Worm (Caenorhabditis elegans): Measurements from ENCODE around the gene F53C11.5.

DNA sequence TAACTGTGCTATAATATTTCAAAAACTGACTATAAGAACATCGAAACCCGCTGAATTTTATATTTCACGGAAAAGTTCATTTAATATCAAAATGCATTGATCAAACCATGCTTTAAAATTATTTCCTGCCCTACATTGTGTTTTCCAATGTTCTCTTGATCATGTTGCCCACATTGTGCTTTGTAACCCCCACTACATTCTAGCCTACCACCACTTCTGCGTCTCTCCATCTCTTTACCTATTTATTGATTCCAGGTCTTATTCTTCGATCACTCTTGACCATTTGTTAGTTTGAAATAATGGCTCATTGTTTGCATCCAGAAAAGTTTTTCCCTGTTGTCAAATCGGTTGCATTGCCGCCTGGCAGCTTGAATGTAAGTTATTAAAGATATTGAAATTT is 5.2 kb upstream of the F53C11.5 start, which contains the start of gene decr-1.1:
- TF ChIP-seq T22C8.4 (GFP tag; IDR thresholded peaks at IDR 0.05) (no peak), tab-1 (GFP tag; IDR thresholded peaks at IDR 0.05) (no peak), med-1 (GFP tag; optimal IDR thresholded peaks at IDR 0.05; ENCODE audit: insufficient read depth) (no peak), cog-1 (tag; optimal IDR thresholded peaks at IDR 0.05) (no peak)
